Fruit fly (Drosophila melanogaster) whole organism, embryonic: Measurements from ENCODE around the gene CG6830.

Experiments used
- Abd-B ChIP-seq: fragments of 200-800 bp; sonication (Bioruptor generic); optimal IDR thresholded peaks from 2 replicates; lab custom pipeline; 2018; ENCODE audit warnings: missing biosample characterization, mild to moderate bottlenecking, missing genetic modification characterization, moderate library complexity
- Ada2b ChIP-seq: fragments of 200-800 bp; sonication (Bioruptor generic); IDR thresholded peaks from 2 replicates; pipeline ENCODE4 v1.3.6; 2022; ENCODE audit warnings: missing biosample characterization, missing genetic modification characterization
- CG10366 ChIP-seq: fragments of 200-800 bp; sonication (Bioruptor generic); IDR thresholded peaks from 2 replicates; pipeline ENCODE4 v1.3.6; 2022; ENCODE audit warnings: missing biosample characterization, missing genetic modification characterization
- CG11085 ChIP-seq: fragments of 200-800 bp; sonication (Bioruptor generic); IDR thresholded peaks from 2 replicates; pipeline ENCODE4 v1.3.6; 2022; ENCODE audit warnings: missing biosample characterization, missing genetic modification characterization
- CG12769 ChIP-seq: fragments of 200-800 bp; sonication (Bioruptor generic); optimal IDR thresholded peaks from 2 replicates; lab custom pipeline; 2019; ENCODE audit warnings: missing biosample characterization, mild to moderate bottlenecking, missing genetic modification characterization, moderate library complexity
- CG14050 ChIP-seq: fragments of 200-800 bp; sonication (Bioruptor generic); IDR thresholded peaks from 3 replicates; pipeline ENCODE4 v1.3.6; 2022; ENCODE audit warnings: missing biosample characterization, missing genetic modification characterization
- CG18764 ChIP-seq: fragments of 200-800 bp; sonication (Bioruptor generic); optimal IDR thresholded peaks from 3 replicates; lab custom pipeline; 2016; ENCODE audit warnings: missing biosample characterization, missing genetic modification characterization
- CG31388 ChIP-seq: fragments of 200-800 bp; sonication (Bioruptor generic); optimal IDR thresholded peaks from 2 replicates; lab custom pipeline; 2016; ENCODE audit warnings: missing biosample characterization, missing genetic modification characterization
- CG33213 ChIP-seq: fragments of 200-800 bp; sonication (Bioruptor generic); optimal IDR thresholded peaks from 3 replicates; lab custom pipeline; 2016; ENCODE audit warnings: missing biosample characterization, missing genetic modification characterization
- CG3847 ChIP-seq: fragments of 200-800 bp; sonication (Bioruptor generic); IDR thresholded peaks from 2 replicates; pipeline ENCODE4 v1.3.6; 2022; ENCODE audit warnings: missing biosample characterization, missing genetic modification characterization
- CG3995 ChIP-seq: fragments of 200-800 bp; sonication (Bioruptor generic); optimal IDR thresholded peaks from 3 replicates; lab custom pipeline; 2016; ENCODE audit warnings: missing biosample characterization, missing genetic modification characterization
- CG4404 ChIP-seq: fragments of 200-800 bp; sonication (Bioruptor generic); IDR thresholded peaks from 2 replicates; pipeline ENCODE4 v1.3.6; 2022; ENCODE audit warnings: missing biosample characterization, missing genetic modification characterization
- CG4424 ChIP-seq: fragments of 200-800 bp; sonication (Bioruptor generic); optimal IDR thresholded peaks from 3 replicates; lab custom pipeline; 2016; ENCODE audit warnings: missing biosample characterization, missing genetic modification characterization
- CG6765 ChIP-seq: fragments of 200-800 bp; sonication (Bioruptor generic); optimal IDR thresholded peaks from 3 replicates; lab custom pipeline; 2017; ENCODE audit warnings: missing biosample characterization, mild to moderate bottlenecking, missing genetic modification characterization
- CG6813 ChIP-seq: fragments of 200-800 bp; sonication (Bioruptor generic); optimal IDR thresholded peaks from 2 replicates; lab custom pipeline; 2017; ENCODE audit warnings: missing biosample characterization, missing genetic modification characterization, mild to moderate bottlenecking, moderate library complexity, missing genetic modification reagents
- CG7963 ChIP-seq: fragments of 200-800 bp; sonication (Bioruptor generic); IDR thresholded peaks from 3 replicates; pipeline ENCODE4 v1.3.6; 2022; ENCODE audit warnings: missing biosample characterization, missing genetic modification characterization; ENCODE audit not compliant: partially characterized antibody
- CG8359 ChIP-seq: fragments of 200-800 bp; sonication (Bioruptor generic); optimal IDR thresholded peaks from 2 replicates; lab custom pipeline; 2017; ENCODE audit warnings: missing biosample characterization, mild to moderate bottlenecking, missing genetic modification characterization, borderline replicate concordance
- Dbx ChIP-seq: fragments of 200-800 bp; sonication (Bioruptor generic); IDR thresholded peaks from 3 replicates; pipeline ENCODE4 v1.3.6; 2022; ENCODE audit warnings: missing biosample characterization, missing genetic modification characterization
- Dp ChIP-seq: fragments of 200-800 bp; sonication (Bioruptor generic); optimal IDR thresholded peaks from 2 replicates; lab custom pipeline; 2018; ENCODE audit warnings: missing biosample characterization, mild to moderate bottlenecking, missing genetic modification characterization, moderate library complexity
- ERR ChIP-seq: fragments of 200-800 bp; sonication (Bioruptor generic); optimal IDR thresholded peaks from 2 replicates; lab custom pipeline; 2016; ENCODE audit warnings: missing biosample characterization, missing genetic modification characterization
- Hey ChIP-seq: fragments of 200-800 bp; sonication (Bioruptor generic); optimal IDR thresholded peaks from 3 replicates; lab custom pipeline; 2018; ENCODE audit warnings: missing biosample characterization, mild to moderate bottlenecking, missing genetic modification characterization
- Hr3 ChIP-seq: fragments of 200-800 bp; sonication (Bioruptor generic); optimal IDR thresholded peaks from 3 replicates; lab custom pipeline; 2016; ENCODE audit warnings: missing biosample characterization, missing genetic modification characterization
- NC2α ChIP-seq: fragments of 200-800 bp; sonication (Bioruptor generic); optimal IDR thresholded peaks from 2 replicates; lab custom pipeline; 2016; ENCODE audit warnings: missing biosample characterization, missing genetic modification characterization
- NFAT ChIP-seq: fragments of 200-800 bp; sonication (Bioruptor generic); IDR thresholded peaks from 2 replicates; pipeline ENCODE4 v1.3.6; 2022; ENCODE audit warnings: missing biosample characterization, missing genetic modification characterization
- Oaz ChIP-seq: fragments of 200-800 bp; sonication (Bioruptor generic); IDR thresholded peaks from 2 replicates; pipeline ENCODE4 v1.3.6; 2022; ENCODE audit warnings: missing biosample characterization, missing genetic modification characterization
- Pdp1 ChIP-seq, 2 experiments: fragments of 200-800 bp; sonication (Bioruptor generic); optimal IDR thresholded peaks; 3 replicates each; lab custom pipeline; 2016; ENCODE audit warnings: missing biosample characterization in 2 of 2, missing genetic modification characterization in 2 of 2, mild to moderate bottlenecking in 1 of 2, moderate library complexity in 1 of 2
- Rfx ChIP-seq: fragments of 200-800 bp; sonication (Bioruptor generic); IDR thresholded peaks from 2 replicates; pipeline ENCODE4 v1.3.6; 2022; ENCODE audit warnings: missing biosample characterization, missing genetic modification characterization
- Rx ChIP-seq: fragments of 200-800 bp; sonication (Bioruptor generic); IDR thresholded peaks from 2 replicates; pipeline ENCODE4 v1.3.6; 2022; ENCODE audit warnings: missing biosample characterization, missing genetic modification characterization
- Sox102F ChIP-seq: fragments of 200-800 bp; sonication (Bioruptor generic); optimal IDR thresholded peaks from 2 replicates; lab custom pipeline; 2018; ENCODE audit warnings: missing biosample characterization, mild to moderate bottlenecking, missing genetic modification characterization, moderate library complexity
- Xbp1 ChIP-seq: fragments of 200-800 bp; sonication (Bioruptor generic); optimal IDR thresholded peaks from 3 replicates; lab custom pipeline; 2016; ENCODE audit warnings: missing biosample characterization, mild to moderate bottlenecking, missing genetic modification characterization
- al ChIP-seq: fragments of 200-800 bp; sonication (Bioruptor generic); IDR thresholded peaks from 2 replicates; pipeline ENCODE4 v1.3.6; 2022; ENCODE audit warnings: missing biosample characterization, missing genetic modification characterization
- btn ChIP-seq: fragments of 200-800 bp; sonication (Bioruptor generic); optimal IDR thresholded peaks from 2 replicates; lab custom pipeline; 2016; ENCODE audit warnings: missing biosample characterization, missing genetic modification characterization
- corto ChIP-seq: fragments of 200-800 bp; sonication (Bioruptor generic); optimal IDR thresholded peaks from 2 replicates; lab custom pipeline; 2016; ENCODE audit warnings: missing biosample characterization, mild to moderate bottlenecking, missing genetic modification characterization, moderate library complexity
- dimm ChIP-seq: fragments of 200-800 bp; sonication (Bioruptor generic); IDR thresholded peaks from 2 replicates; pipeline ENCODE4 v1.3.6; 2022; ENCODE audit warnings: missing biosample characterization, missing genetic modification characterization
- fd96Cb ChIP-seq: fragments of 200-800 bp; sonication (Bioruptor generic); optimal IDR thresholded peaks from 2 replicates; lab custom pipeline; 2018; ENCODE audit warnings: missing biosample characterization, mild to moderate bottlenecking, missing genetic modification characterization, moderate library complexity
- fru ChIP-seq: fragments of >200 bp; optimal IDR thresholded peaks from 2 replicates; lab custom pipeline; 2017
- gt ChIP-seq: fragments of 200-800 bp; sonication (Bioruptor generic); IDR thresholded peaks from 2 replicates; pipeline ENCODE4 v1.3.6; 2022; ENCODE audit warnings: missing biosample characterization, missing genetic modification characterization
- ham ChIP-seq: fragments of 200-800 bp; sonication (Bioruptor generic); IDR thresholded peaks from 2 replicates; pipeline ENCODE4 v1.3.6; 2022; ENCODE audit warnings: missing biosample characterization, missing genetic modification characterization
- hbn ChIP-seq: fragments of 200-800 bp; sonication (Bioruptor generic); IDR thresholded peaks from 2 replicates; pipeline ENCODE4 v1.3.6; 2022; ENCODE audit warnings: missing biosample characterization, missing genetic modification characterization; ENCODE audit not compliant: partially characterized antibody
- hth ChIP-seq: fragments of >200 bp; optimal IDR thresholded peaks from 2 replicates; lab custom pipeline; 2017; ENCODE audit warnings: inconsistent platforms
- ken ChIP-seq: fragments of 200-800 bp; sonication (Bioruptor generic); IDR thresholded peaks from 3 replicates; pipeline ENCODE4 v1.3.6; 2022; ENCODE audit warnings: missing biosample characterization, missing genetic modification characterization
- kni ChIP-seq: fragments of 200-800 bp; sonication (Bioruptor generic); optimal IDR thresholded peaks from 3 replicates; lab custom pipeline; 2017; ENCODE audit warnings: mild to moderate bottlenecking, missing biosample characterization, missing genetic modification reagents, missing genetic modification characterization
- lilli ChIP-seq: fragments of 200-800 bp; sonication (Bioruptor generic); optimal IDR thresholded peaks from 3 replicates; lab custom pipeline; 2016; ENCODE audit warnings: missing biosample characterization, missing genetic modification characterization
- lov ChIP-seq, 2 experiments: fragments of 200-800 bp in 1 of 2; fragments of >200 bp in 1 of 2; sonication (Bioruptor generic) in 1 of 2; IDR thresholded peaks in 1 of 2; optimal IDR thresholded peaks in 1 of 2; 2 replicates in 1 of 2; 3 replicates in 1 of 2; pipeline versions ENCODE4 v1.3.6 to Lab custom; 2017 to 2022; ENCODE audit warnings: missing biosample characterization in 1 of 2, missing genetic modification characterization in 1 of 2
- luna ChIP-seq: fragments of 200-800 bp; sonication (Bioruptor generic); optimal IDR thresholded peaks from 2 replicates; lab custom pipeline; 2016; ENCODE audit warnings: missing biosample characterization, missing genetic modification characterization
- pb ChIP-seq: fragments of 200-800 bp; sonication (Bioruptor generic); optimal IDR thresholded peaks from 3 replicates; lab custom pipeline; 2016; ENCODE audit warnings: missing biosample characterization, missing genetic modification characterization
- rib ChIP-seq: fragments of 200-800 bp; sonication (Bioruptor generic); IDR thresholded peaks from 2 replicates; pipeline ENCODE4 v1.3.6; 2022; ENCODE audit warnings: missing biosample characterization, missing genetic modification characterization
- salm ChIP-seq: fragments of 200-800 bp; sonication (Bioruptor generic); optimal IDR thresholded peaks from 2 replicates; lab custom pipeline; 2018; ENCODE audit warnings: missing biosample characterization, mild to moderate bottlenecking, missing genetic modification characterization
- sna ChIP-seq: fragments of 200-800 bp; sonication (Bioruptor generic); IDR thresholded peaks from 2 replicates; pipeline ENCODE4 v1.3.6; 2022; ENCODE audit warnings: missing biosample characterization, missing genetic modification characterization; ENCODE audit not compliant: partially characterized antibody
- tup ChIP-seq: fragments of 200-800 bp; sonication (Bioruptor generic); optimal IDR thresholded peaks from 2 replicates; lab custom pipeline; 2016; ENCODE audit warnings: missing biosample characterization, mild to moderate bottlenecking, missing genetic modification characterization, moderate library complexity
- usp ChIP-seq: fragments of >200 bp; optimal IDR thresholded peaks from 2 replicates; lab custom pipeline; 2017; ENCODE audit warnings: missing biosample characterization, missing genetic modification characterization
- zf30C ChIP-seq: fragments of 200-800 bp; sonication (Bioruptor generic); optimal IDR thresholded peaks from 3 replicates; lab custom pipeline; 2018; ENCODE audit warnings: missing biosample characterization, mild to moderate bottlenecking, missing genetic modification characterization

Gene CG6830

dm6 chr3R:11678016-11678415 is 6.1 kb downstream of the CG6830 start, which contains the start of gene CG18476 (continued):
- TF ChIP-seq btn (GFP tag; lab: Kevin White, UChicago) (no peak), CG10366 (GFP tag; lab: Robert Waterston, UW) (peak; percentile 93), CG4404 (GFP tag; lab: Robert Waterston, UW) (peak; percentile 87), CG6765 (peak; percentile 80), Oaz (GFP tag; lab: Robert Waterston, UW) (peak; percentile 87), Xbp1 (GFP tag; lab: Kevin White, UChicago) (peak; percentile 93), ham (GFP tag; lab: Robert Waterston, UW) (peak; percentile 79), CG14050 (GFP tag; lab: Robert Waterston, UW) (peak; percentile 86), dimm (GFP tag; lab: Robert Waterston, UW) (peak; percentile 58), Sox102F (GFP tag; lab: Kevin White, UChicago) (peak; percentile 94), Dp (peak; percentile 33), hth (no peak), sna (GFP tag; lab: Robert Waterston, UW) (no peak), lov (optimal IDR thresholded peaks at IDR 0.05; lab: Kevin White, UChicago) (no peak), lov (GFP tag; IDR thresholded peaks at IDR 0.05; lab: Robert Waterston, UW) (peak; percentile 79; the same call in 2 of the 3 replicates), CG31388 (GFP tag; lab: Kevin White, UChicago) (peak; percentile 75), Hr3 (peak; percentile 86), CG4424 (peak; percentile 91), ERR (GFP tag; lab: Kevin White, UChicago) (peak; percentile 43), Abd-B (GFP tag; lab: Kevin White, UChicago) (peak; percentile 97), NC2α (peak; percentile 53), rib (GFP tag; lab: Robert Waterston, UW) (peak; percentile 83), luna (peak; percentile 4), fru (lab: Kevin White, UChicago) (no peak), CG18764 (GFP tag; lab: Kevin White, UChicago) (peak; percentile 87), hbn (no peak), CG6813 (GFP tag; lab: Kevin White, UChicago) (peak; percentile 76), lilli (GFP tag; lab: Kevin White, UChicago) (peak; percentile 87), corto (peak; percentile 57), Pdp1 (GFP tag; optimal IDR thresholded peaks at IDR 0.05; lab: Kevin White, UChicago) (peak; percentile 78 to 83), CG3995 (GFP tag; lab: Kevin White, UChicago) (peak; percentile 98), Hey (tag; lab: Kevin White, UChicago) (no peak), Rx (GFP tag; lab: Robert Waterston, UW) (peak; percentile 91), Dbx (peak; percentile 91), al (GFP tag; lab: Robert Waterston, UW) (peak; percentile 93), CG8359 (peak; percentile 73), ken (peak; percentile 92), Rfx (GFP tag; lab: Robert Waterston, UW) (peak; percentile 96), zf30C (GFP tag; lab: Kevin White, UChicago) (no peak), CG7963 (GFP tag; lab: Robert Waterston, UW) (no peak), NFAT (GFP tag; lab: Robert Waterston, UW) (peak; percentile 90), Ada2b (peak; percentile 96), kni (GFP tag; lab: Kevin White, UChicago) (peak; percentile 26), gt (GFP tag; lab: Robert Waterston, UW) (peak; percentile 81), usp (GFP tag; lab: Kevin White, UChicago) (no peak), CG12769 (tag; lab: Kevin White, UChicago) (no peak), tup (peak; percentile 24), pb (GFP tag; lab: Kevin White, UChicago) (no peak), CG33213 (peak; percentile 45), salm (tag; lab: Kevin White, UChicago) (peak; percentile 85), CG11085 (peak; percentile 90), fd96Cb (tag; lab: Kevin White, UChicago) (peak; percentile 93), CG3847 (peak; percentile 91)
